Worm (Caenorhabditis elegans) whole organism, mixed stage, embryonic: ENCODE data around the gene R05G6.1.

ENCODE experiments used
- bed-3 ChIP-seq: fragments of 200-800 bp; sonication (Bioruptor generic); optimal IDR thresholded peaks from 3 replicates; lab custom pipeline; 2018; ENCODE audit warnings: mild to moderate bottlenecking, missing genetic modification characterization, moderate library complexity, missing compliant biosample characterization
- blmp-1 ChIP-seq: fragments of 150-350 bp; optimal IDR thresholded peaks from 2 replicates; lab custom pipeline; 2014; ENCODE audit warnings: missing biosample characterization, missing genetic modification characterization
- ceh-39 ChIP-seq: fragments of 150-350 bp; optimal IDR thresholded peaks from 2 replicates; lab custom pipeline; 2014; ENCODE audit warnings: missing biosample characterization, missing genetic modification characterization
- ceh-43 ChIP-seq: fragments of 200-800 bp; sonication (Bioruptor generic); optimal IDR thresholded peaks from 2 replicates; lab custom pipeline; 2018; ENCODE audit warnings: mild to moderate bottlenecking, missing genetic modification characterization, moderate library complexity, missing compliant biosample characterization
- ceh-83 ChIP-seq: fragments of 200-800 bp; sonication (Bioruptor generic); optimal IDR thresholded peaks from 2 replicates; lab custom pipeline; 2018; ENCODE audit warnings: mild to moderate bottlenecking, missing genetic modification characterization, missing compliant biosample characterization
- ces-1 ChIP-seq: fragments of 150-350 bp; optimal IDR thresholded peaks from 2 replicates; lab custom pipeline; 2014; ENCODE audit warnings: missing biosample characterization, missing genetic modification reagents, missing genetic modification characterization
- cnd-1 ChIP-seq: fragments of 200-800 bp; sonication (Bioruptor generic); optimal IDR thresholded peaks from 2 replicates; lab custom pipeline; 2018; ENCODE audit warnings: mild to moderate bottlenecking, missing genetic modification characterization, missing compliant biosample characterization
- drap-1 ChIP-seq: fragments of 200-800 bp; sonication (Bioruptor generic); optimal IDR thresholded peaks from 3 replicates; lab custom pipeline; 2018; ENCODE audit warnings: mild to moderate bottlenecking, missing genetic modification characterization, missing compliant biosample characterization
- elt-1 ChIP-seq: sonication (generic microtip); optimal IDR thresholded peaks from 2 replicates; lab custom pipeline; 2017; ENCODE audit warnings: missing genetic modification characterization, mild to moderate bottlenecking, missing compliant biosample characterization, antibody characterized with exemption, moderate library complexity, borderline replicate concordance; ENCODE audit not compliant: insufficient read depth
- elt-3 ChIP-seq: fragments of 150-350 bp; optimal IDR thresholded peaks from 2 replicates; lab custom pipeline; 2014; ENCODE audit warnings: missing biosample characterization, missing genetic modification characterization
- flh-1 ChIP-seq: fragments of 200-800 bp; sonication (Bioruptor generic); optimal IDR thresholded peaks from 2 replicates; lab custom pipeline; 2018; ENCODE audit warnings: mild to moderate bottlenecking, missing genetic modification characterization, moderate library complexity, missing compliant biosample characterization
- ham-2 ChIP-seq: fragments of 200-800 bp; sonication (Bioruptor generic); optimal IDR thresholded peaks from 2 replicates; lab custom pipeline; 2018; ENCODE audit warnings: mild to moderate bottlenecking, missing genetic modification characterization, missing compliant biosample characterization
- hlh-1 ChIP-seq: fragments of 150-350 bp; optimal IDR thresholded peaks from 2 replicates; lab custom pipeline; 2014; ENCODE audit warnings: missing biosample characterization, missing genetic modification reagents, missing genetic modification characterization
- lin-13 ChIP-seq: fragments of 150-350 bp; optimal IDR thresholded peaks from 2 replicates; lab custom pipeline; 2014; ENCODE audit warnings: missing biosample characterization, missing genetic modification characterization
- lin-32 ChIP-seq: fragments of 200-800 bp; sonication (Bioruptor generic); optimal IDR thresholded peaks from 2 replicates; lab custom pipeline; 2018; ENCODE audit warnings: mild to moderate bottlenecking, missing genetic modification characterization, missing compliant biosample characterization
- lsy-2 ChIP-seq: fragments of 150-350 bp; optimal IDR thresholded peaks from 2 replicates; lab custom pipeline; 2014; ENCODE audit warnings: missing biosample characterization, missing genetic modification characterization
- mab-5 ChIP-seq: fragments of 150-350 bp; optimal IDR thresholded peaks from 2 replicates; lab custom pipeline; 2014; ENCODE audit warnings: missing biosample characterization, missing genetic modification characterization
- mep-1 ChIP-seq: fragments of 150-350 bp; optimal IDR thresholded peaks from 2 replicates; lab custom pipeline; 2017; ENCODE audit warnings: missing biosample characterization, missing genetic modification reagents, missing genetic modification characterization, inconsistent platforms
- mls-2 ChIP-seq: sonication (generic microtip); optimal IDR thresholded peaks from 2 replicates; lab custom pipeline; 2016; ENCODE audit warnings: mild to moderate bottlenecking, missing genetic modification characterization, moderate library complexity, missing compliant biosample characterization
- nhr-12 ChIP-seq: fragments of 150-350 bp; optimal IDR thresholded peaks from 2 replicates; lab custom pipeline; 2014; ENCODE audit warnings: missing biosample characterization, missing genetic modification characterization
- nhr-2 ChIP-seq: fragments of 150-350 bp; optimal IDR thresholded peaks from 2 replicates; lab custom pipeline; 2014; ENCODE audit warnings: missing biosample characterization, missing genetic modification characterization
- nhr-28 ChIP-seq: fragments of 150-350 bp; optimal IDR thresholded peaks from 2 replicates; lab custom pipeline; 2014; ENCODE audit warnings: missing biosample characterization, missing genetic modification characterization
- nhr-76 ChIP-seq: sonication (generic microtip); optimal IDR thresholded peaks from 2 replicates; lab custom pipeline; 2017; ENCODE audit warnings: missing biosample characterization, missing genetic modification characterization
- snpc-4 ChIP-seq: fragments of 150-350 bp; optimal IDR thresholded peaks from 2 replicates; lab custom pipeline; 2014; ENCODE audit warnings: missing biosample characterization, missing genetic modification characterization
- sptf-1 ChIP-seq: sonication (generic microtip); optimal IDR thresholded peaks from 2 replicates; lab custom pipeline; 2017; ENCODE audit warnings: mild to moderate bottlenecking, missing genetic modification characterization, moderate library complexity, missing compliant biosample characterization
- tbx-8 ChIP-seq: fragments of 200-800 bp; sonication (Bioruptor generic); optimal IDR thresholded peaks from 2 replicates; lab custom pipeline; 2018; ENCODE audit warnings: mild to moderate bottlenecking, missing genetic modification characterization, moderate library complexity, missing compliant biosample characterization
- unc-120 ChIP-seq: sonication (generic microtip); optimal IDR thresholded peaks from 2 replicates; lab custom pipeline; 2017; ENCODE audit warnings: missing genetic modification characterization, missing compliant biosample characterization; ENCODE audit not compliant: poor library complexity, severe bottlenecking
- unc-62 ChIP-seq: fragments of 150-350 bp; optimal IDR thresholded peaks from 2 replicates; lab custom pipeline; 2014; ENCODE audit warnings: missing biosample characterization, missing genetic modification reagents, missing genetic modification characterization
- zip-8 ChIP-seq: fragments of 150-350 bp; optimal IDR thresholded peaks from 2 replicates; lab custom pipeline; 2014; ENCODE audit warnings: missing biosample characterization, missing genetic modification characterization
- ztf-11 ChIP-seq: fragments of 150-350 bp; optimal IDR thresholded peaks from 2 replicates; lab custom pipeline; 2014; ENCODE audit warnings: missing biosample characterization, missing genetic modification characterization

Gene R05G6.1

DNA sequence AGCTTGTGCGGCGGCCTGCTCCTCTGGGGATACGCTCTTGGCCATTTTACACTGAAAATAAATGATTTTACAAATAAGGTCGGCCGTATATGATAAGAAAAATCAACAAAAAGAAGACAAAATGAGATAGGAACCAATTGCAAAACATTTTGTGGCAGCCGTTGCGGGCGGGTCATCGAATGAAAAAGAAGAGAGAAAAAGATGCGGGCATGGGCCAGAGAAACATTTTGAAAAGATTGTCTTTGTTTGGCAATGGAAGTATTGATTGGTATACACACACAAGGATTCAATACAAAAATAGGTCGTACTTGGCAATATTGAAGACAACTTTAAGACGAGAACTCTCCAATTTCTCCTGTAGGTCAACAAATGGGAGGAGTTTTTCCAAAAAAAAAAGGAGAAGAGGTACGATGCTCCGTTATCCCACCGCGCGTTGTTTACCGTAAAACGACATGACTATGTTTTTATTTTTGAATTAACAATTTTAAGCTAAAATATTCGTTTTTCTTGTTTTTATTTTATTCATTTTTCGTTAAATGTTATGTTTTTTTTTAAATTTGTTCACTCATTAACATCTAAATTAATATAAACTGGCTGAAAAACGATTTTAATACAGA lies 19.7 kb upstream of the R05G6.1 start, which contains the start of the genes plc-4 and R05G6.4:
Gene plc-4 (minus strand): TSS at position 51 of the 617 bp plus-strand sequence.
Gene R05G6.4 (plus strand): TSS at position 617 of the 617 bp plus-strand sequence.
- TF ChIP-seq ces-1 (GFP tag; lab: Kevin White, UChicago) (peak; percentile 23), zip-8 (tag; lab: Kevin White, UChicago) (no peak), tbx-8 (GFP tag; lab: Kevin White, UChicago) (no peak), nhr-12 (tag; lab: Kevin White, UChicago) (no peak), unc-120 (no peak), ztf-11 (no peak), cnd-1 (tag; lab: Kevin White, UChicago) (no peak), lin-13 (tag; lab: Kevin White, UChicago) (no peak), nhr-76 (tag; lab: Kevin White, UChicago) (no peak), ham-2 (GFP tag; lab: Kevin White, UChicago) (no peak), sptf-1 (tag; lab: Kevin White, UChicago) (no peak), lin-32 (GFP tag; lab: Kevin White, UChicago) (no peak), hlh-1 (tag; lab: Kevin White, UChicago) (no peak), flh-1 (no peak), lsy-2 (tag; lab: Kevin White, UChicago) (peak; percentile 18), blmp-1 (tag; lab: Kevin White, UChicago) (no peak)
- TF ChIP-seq, all 35 proteins: peak for 2

DNA sequence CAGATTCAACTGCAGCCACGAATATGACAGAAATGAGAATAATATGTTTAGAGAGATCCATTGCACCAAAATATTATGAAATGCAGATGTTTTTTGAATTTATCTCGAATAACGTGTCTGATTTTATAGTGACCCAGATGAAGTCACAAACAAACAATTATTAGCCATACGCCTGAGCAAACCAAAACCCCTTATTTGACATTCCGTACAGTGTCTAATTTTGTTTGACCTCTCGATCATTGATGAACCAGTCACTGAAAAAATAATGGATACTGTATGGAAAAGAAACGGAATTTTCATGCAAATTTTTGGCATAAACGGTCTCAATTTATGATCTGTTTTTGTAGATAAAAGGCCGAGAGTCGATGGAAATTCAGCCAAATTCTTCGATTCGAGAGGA lies 16.3 kb upstream of the R05G6.1 start, which contains the start of the genes R05G6.9 and R05G6.3:
Gene R05G6.9 (minus strand): TSS at position 101 of the 400 bp plus-strand sequence.
Gene R05G6.3 (plus strand): TSS at position 386 of the 400 bp plus-strand sequence.
- TF ChIP-seq ces-1 (GFP tag; lab: Kevin White, UChicago) (no peak), lin-13 (tag; lab: Kevin White, UChicago) (no peak), mls-2 (no peak), nhr-2 (tag; lab: Kevin White, UChicago) (no peak), cnd-1 (tag; lab: Kevin White, UChicago) (no peak), mep-1 (tag; lab: Kevin White, UChicago) (no peak), elt-3 (tag; lab: Kevin White, UChicago) (no peak)

DNA sequence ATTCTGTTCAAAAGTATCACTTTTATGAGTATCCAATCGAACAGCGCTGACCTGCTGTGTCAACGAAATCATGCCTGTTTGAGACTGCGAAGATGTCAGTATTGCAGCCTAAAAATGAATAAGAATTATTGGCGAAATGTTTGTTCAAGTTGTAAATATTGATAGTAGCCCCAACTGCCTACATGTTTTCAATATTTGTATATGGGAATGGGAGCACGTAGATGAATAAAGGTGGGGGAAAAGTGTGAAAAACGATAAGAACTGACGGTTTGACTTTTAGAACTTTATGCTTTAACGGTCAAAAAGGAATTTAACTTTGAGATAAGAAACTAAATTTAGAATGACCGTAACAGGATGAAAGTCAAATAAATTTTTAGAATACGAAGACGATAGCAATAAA lies 12.2 kb upstream of the R05G6.1 start:
- no peak for TF ChIP-seq mls-2
- TF ChIP-seq blmp-1 (tag; lab: Kevin White, UChicago) = no peak
- TF ChIP-seq snpc-4 (tag; lab: Kevin White, UChicago) = no peak
- TF ChIP-seq ceh-43 (GFP tag; lab: Kevin White, UChicago) = no peak
- no peak for TF ChIP-seq unc-120
- TF ChIP-seq ceh-83 (GFP tag; lab: Kevin White, UChicago) = no peak
- TF ChIP-seq mab-5 = no peak
- no peak for TF ChIP-seq flh-1
- no peak for TF ChIP-seq ham-2 (GFP tag; lab: Kevin White, UChicago)

DNA sequence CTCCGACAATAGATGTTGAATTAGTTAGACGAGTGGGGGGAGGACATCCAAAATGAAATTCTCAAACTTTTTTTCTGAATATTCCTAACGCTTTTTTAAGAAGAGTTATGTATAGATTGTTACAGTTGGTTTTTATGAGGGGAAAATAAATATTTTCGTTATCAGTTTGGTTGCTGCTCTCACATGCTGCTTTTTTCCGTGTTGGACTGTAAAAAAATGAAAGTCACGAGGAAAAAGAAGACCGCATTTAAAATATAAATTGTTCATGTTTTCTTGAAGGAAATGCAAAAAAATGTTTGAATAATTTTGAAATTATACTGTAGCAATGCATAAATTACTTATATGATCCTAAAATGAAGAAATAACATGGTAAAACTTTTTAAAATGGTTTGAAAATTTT lies 11.6 kb upstream of the R05G6.1 start:
- no peak for TF ChIP-seq hlh-1 (tag; lab: Kevin White, UChicago)
- TF ChIP-seq bed-3 (GFP tag; lab: Kevin White, UChicago) = no peak
- TF ChIP-seq sptf-1 (tag; lab: Kevin White, UChicago) = no peak
- TF ChIP-seq nhr-76 (tag; lab: Kevin White, UChicago) = no peak
- no peak for TF ChIP-seq snpc-4 (tag; lab: Kevin White, UChicago)
- TF ChIP-seq mep-1 (tag; lab: Kevin White, UChicago) = no peak
- no peak for TF ChIP-seq flh-1
- no peak for TF ChIP-seq nhr-28 (tag; lab: Kevin White, UChicago)
- TF ChIP-seq drap-1 (GFP tag; lab: Kevin White, UChicago) = no peak
- TF ChIP-seq unc-62 = no peak
- TF ChIP-seq lsy-2 (tag; lab: Kevin White, UChicago) = no peak
- TF ChIP-seq ceh-83 (GFP tag; lab: Kevin White, UChicago) = no peak
- TF ChIP-seq blmp-1 (tag; lab: Kevin White, UChicago) = no peak
- TF ChIP-seq mls-2 = no peak
- TF ChIP-seq ceh-39 (tag; lab: Kevin White, UChicago) = no peak
- no peak for TF ChIP-seq lin-32 (GFP tag; lab: Kevin White, UChicago)
- TF ChIP-seq nhr-12 (tag; lab: Kevin White, UChicago) = no peak
- no peak for TF ChIP-seq ztf-11
- TF ChIP-seq elt-1 (tag; lab: Kevin White, UChicago) = no peak
